Worm (Caenorhabditis elegans) whole organism, L4 larva: Measurements from ENCODE around the gene ccz-1.
A peak's percentile ranks its signal among the peaks of the same experiment; 100 is the strongest.

Source experiments
- D1046.2 ChIP-seq: fragments of 200-800 bp; sonication (Bioruptor generic); IDR thresholded peaks from 2 replicates; pipeline ENCODE4 v1.3.6; 2022; ENCODE audit warnings: missing genetic modification characterization, missing compliant biosample characterization
- F10B5.3 ChIP-seq: sonication (generic microtip); optimal IDR thresholded peaks from 2 replicates; lab custom pipeline; 2016; ENCODE audit warnings: mild to moderate bottlenecking, missing genetic modification characterization, missing compliant biosample characterization
- R02D3.7 ChIP-seq: fragments of 150-350 bp; sonication (generic microtip); optimal IDR thresholded peaks from 3 replicates; lab custom pipeline; 2014; ENCODE audit warnings: missing biosample characterization, missing genetic modification characterization
- Y105C5A.15 ChIP-seq: fragments of 200-800 bp; sonication (Bioruptor generic); IDR thresholded peaks from 2 replicates; pipeline ENCODE4 v1.3.6; 2022; ENCODE audit warnings: missing genetic modification characterization, missing compliant biosample characterization
- ZK546.5 ChIP-seq, 2 experiments: sonication (generic microtip); optimal IDR thresholded peaks; 2 replicates each; lab custom pipeline; 2017; ENCODE audit warnings: missing biosample characterization in 2 of 2, missing genetic modification characterization in 2 of 2
- aly-2 ChIP-seq: sonication (generic microtip); optimal IDR thresholded peaks from 2 replicates; lab custom pipeline; 2018; ENCODE audit warnings: missing biosample characterization, missing genetic modification characterization
- arid-1 ChIP-seq: fragments of 200-800 bp; sonication (Bioruptor generic); conservative IDR thresholded peaks from 2 replicates; pipeline ENCODE4 v1.3.6; 2022; ENCODE audit warnings: missing genetic modification reagents, missing genetic modification characterization, missing compliant biosample characterization
- attf-4 ChIP-seq: sonication (generic microtip); optimal IDR thresholded peaks from 3 replicates; lab custom pipeline; 2017; ENCODE audit warnings: missing biosample characterization, missing genetic modification characterization
- ceh-20 ChIP-seq: fragments of 200-800 bp; sonication (Bioruptor generic); IDR thresholded peaks from 2 replicates; pipeline ENCODE4 v1.3.6; 2022; ENCODE audit warnings: missing genetic modification reagents, missing genetic modification characterization, missing compliant biosample characterization
- ceh-28 ChIP-seq: fragments of 150-350 bp; optimal IDR thresholded peaks from 2 replicates; lab custom pipeline; 2014; ENCODE audit warnings: missing biosample characterization, missing genetic modification reagents, missing genetic modification characterization
- ceh-62 ChIP-seq: sonication (generic microtip); optimal IDR thresholded peaks from 2 replicates; lab custom pipeline; 2017; ENCODE audit warnings: missing biosample characterization, missing genetic modification characterization
- ceh-82 ChIP-seq: sonication (generic microtip); optimal IDR thresholded peaks from 2 replicates; lab custom pipeline; 2017; ENCODE audit warnings: missing biosample characterization, missing genetic modification characterization
- ces-1 ChIP-seq: fragments of 150-350 bp; sonication (generic microtip); optimal IDR thresholded peaks from 4 replicates; lab custom pipeline; 2014; ENCODE audit warnings: missing biosample characterization, missing genetic modification reagents, missing genetic modification characterization
- cey-2 ChIP-seq: sonication (generic microtip); optimal IDR thresholded peaks from 3 replicates; lab custom pipeline; 2017; ENCODE audit warnings: missing genetic modification characterization, mild to moderate bottlenecking, missing compliant biosample characterization, antibody characterized with exemption, borderline replicate concordance; ENCODE audit not compliant: insufficient read depth
- daf-19 ChIP-seq: fragments of 200-800 bp; sonication (Bioruptor generic); conservative IDR thresholded peaks from 2 replicates; pipeline ENCODE4 v1.3.6; 2022; ENCODE audit warnings: missing genetic modification characterization, missing compliant biosample characterization
- daf-8 ChIP-seq: fragments of 200-800 bp; sonication (Bioruptor generic); IDR thresholded peaks from 2 replicates; pipeline ENCODE4 v1.3.6; 2022; ENCODE audit warnings: missing genetic modification characterization, missing compliant biosample characterization
- dmd-8 ChIP-seq: fragments of 200-800 bp; sonication (Bioruptor generic); IDR thresholded peaks from 2 replicates; pipeline ENCODE4 v1.3.6; 2022; ENCODE audit warnings: missing genetic modification characterization, missing compliant biosample characterization
- dmd-9 ChIP-seq: fragments of 200-800 bp; sonication (Bioruptor generic); IDR thresholded peaks from 2 replicates; pipeline ENCODE4 v1.3.6; 2022; ENCODE audit warnings: missing genetic modification reagents, missing genetic modification characterization, missing compliant biosample characterization
- dpl-1 ChIP-seq: fragments of 150-350 bp; optimal IDR thresholded peaks from 2 replicates; lab custom pipeline; 2014; ENCODE audit warnings: missing biosample characterization, missing genetic modification reagents, missing genetic modification characterization
- duxl-1 ChIP-seq: sonication (generic microtip); optimal IDR thresholded peaks from 2 replicates; lab custom pipeline; 2016; ENCODE audit warnings: mild to moderate bottlenecking, missing genetic modification characterization, moderate library complexity, missing compliant biosample characterization; ENCODE audit not compliant: poor library complexity
- egl-43 ChIP-seq: fragments of 200-800 bp; sonication (Bioruptor generic); IDR thresholded peaks from 2 replicates; pipeline ENCODE4 v1.3.6; 2022; ENCODE audit warnings: missing genetic modification reagents, missing genetic modification characterization, missing compliant biosample characterization
- fkh-10 ChIP-seq: fragments of 150-350 bp; optimal IDR thresholded peaks from 2 replicates; lab custom pipeline; 2014; ENCODE audit warnings: missing biosample characterization, missing genetic modification reagents, missing genetic modification characterization
- hlh-30 ChIP-seq: sonication (generic microtip); optimal IDR thresholded peaks from 2 replicates; lab custom pipeline; 2017; ENCODE audit warnings: antibody characterized with exemption, mild to moderate bottlenecking, missing genetic modification characterization, missing compliant biosample characterization; ENCODE audit not compliant: insufficient read depth
- hmg-1.1 ChIP-seq: fragments of 200-800 bp; sonication (Bioruptor generic); IDR thresholded peaks from 2 replicates; pipeline ENCODE4 v1.3.6; 2022; ENCODE audit warnings: missing genetic modification reagents, missing genetic modification characterization, missing compliant biosample characterization
- jun-1 ChIP-seq: fragments of 150-350 bp; optimal IDR thresholded peaks from 2 replicates; lab custom pipeline; 2014; ENCODE audit warnings: missing biosample characterization, missing genetic modification reagents, missing genetic modification characterization
- lin-13 ChIP-seq: fragments of 150-350 bp; optimal IDR thresholded peaks from 2 replicates; lab custom pipeline; 2014; ENCODE audit warnings: missing biosample characterization, missing genetic modification reagents, missing genetic modification characterization
- lin-29 ChIP-seq: fragments of 200-800 bp; sonication (Bioruptor generic); IDR thresholded peaks from 2 replicates; pipeline ENCODE4 v1.3.6; 2022; ENCODE audit warnings: missing genetic modification reagents, missing genetic modification characterization, missing compliant biosample characterization
- lin-39 ChIP-seq: fragments of 150-350 bp; optimal IDR thresholded peaks from 2 replicates; lab custom pipeline; 2014; ENCODE audit warnings: missing biosample characterization, missing genetic modification reagents, missing genetic modification characterization
- lir-3 ChIP-seq: sonication (generic microtip); optimal IDR thresholded peaks from 2 replicates; lab custom pipeline; 2016; ENCODE audit warnings: mild to moderate bottlenecking, missing genetic modification characterization, missing compliant biosample characterization
- lsy-2 ChIP-seq, 2 experiments: fragments of 150-350 bp in 1 of 2; sonication (generic microtip) in 1 of 2; optimal IDR thresholded peaks; 2 replicates each; lab custom pipeline; 2014 to 2017; ENCODE audit warnings: missing biosample characterization in 2 of 2, missing genetic modification characterization in 2 of 2
- mdt-29 ChIP-seq: fragments of 200-800 bp; sonication (Bioruptor generic); IDR thresholded peaks from 2 replicates; pipeline ENCODE4 v1.3.6; 2022; ENCODE audit warnings: missing genetic modification reagents, missing genetic modification characterization, missing compliant biosample characterization
- mes-2 ChIP-seq: sonication (generic microtip); optimal IDR thresholded peaks from 2 replicates; lab custom pipeline; 2016; ENCODE audit warnings: missing genotype, mild to moderate bottlenecking, missing genetic modification characterization, missing compliant biosample characterization; ENCODE audit not compliant: poor library complexity, severe bottlenecking
- nhr-11 ChIP-seq: fragments of 150-350 bp; optimal IDR thresholded peaks from 2 replicates; lab custom pipeline; 2014; ENCODE audit warnings: missing biosample characterization, missing genetic modification characterization
- nhr-28 ChIP-seq: fragments of 150-350 bp; optimal IDR thresholded peaks from 2 replicates; lab custom pipeline; 2014; ENCODE audit warnings: missing biosample characterization, missing genetic modification characterization
- nhr-48 ChIP-seq: sonication (generic microtip); optimal IDR thresholded peaks from 2 replicates; lab custom pipeline; 2016; ENCODE audit warnings: mild to moderate bottlenecking, missing genetic modification characterization, missing compliant biosample characterization
- nhr-6 ChIP-seq: fragments of 150-350 bp; optimal IDR thresholded peaks from 2 replicates; lab custom pipeline; 2014; ENCODE audit warnings: missing biosample characterization, missing genetic modification characterization
- php-3 ChIP-seq: fragments of 200-800 bp; sonication (Bioruptor generic); IDR thresholded peaks from 2 replicates; pipeline ENCODE4 v1.3.6; 2022; ENCODE audit warnings: missing genetic modification reagents, missing genetic modification characterization, missing compliant biosample characterization
- pqm-1 ChIP-seq: sonication (generic microtip); optimal IDR thresholded peaks from 2 replicates; lab custom pipeline; 2017; ENCODE audit warnings: missing biosample characterization, missing genetic modification characterization
- rbr-2 ChIP-seq: sonication (generic microtip); optimal IDR thresholded peaks from 2 replicates; lab custom pipeline; 2016; ENCODE audit warnings: missing genotype, missing genetic modification characterization, missing compliant biosample characterization
- saeg-2 ChIP-seq: fragments of 200-800 bp; sonication (Bioruptor generic); IDR thresholded peaks from 2 replicates; pipeline ENCODE4 v1.3.6; 2022; ENCODE audit warnings: missing genetic modification reagents, missing genetic modification characterization, missing compliant biosample characterization
- sdz-12 ChIP-seq: fragments of 200-800 bp; sonication (Bioruptor generic); optimal IDR thresholded peaks from 2 replicates; lab custom pipeline; 2018; ENCODE audit warnings: mild to moderate bottlenecking, missing genetic modification characterization, missing compliant biosample characterization
- set-16 ChIP-seq: fragments of 200-800 bp; sonication (Bioruptor generic); IDR thresholded peaks from 2 replicates; pipeline ENCODE4 v1.3.6; 2022; ENCODE audit warnings: missing genetic modification reagents, missing genetic modification characterization, missing compliant biosample characterization
- snpc-4 ChIP-seq: fragments of 150-350 bp; optimal IDR thresholded peaks from 2 replicates; lab custom pipeline; 2014; ENCODE audit warnings: missing biosample characterization, missing genetic modification characterization
- spr-1 ChIP-seq: sonication (generic microtip); optimal IDR thresholded peaks from 2 replicates; lab custom pipeline; 2016; ENCODE audit warnings: mild to moderate bottlenecking, missing genetic modification characterization, missing compliant biosample characterization
- unc-130 ChIP-seq: sonication (generic microtip); optimal IDR thresholded peaks from 2 replicates; lab custom pipeline; 2016; ENCODE audit warnings: missing genetic modification reagents, missing genetic modification characterization, missing compliant biosample characterization
- unc-39 ChIP-seq: sonication (generic microtip); optimal IDR thresholded peaks from 2 replicates; lab custom pipeline; 2017; ENCODE audit warnings: missing biosample characterization, missing genetic modification characterization
- unc-62 ChIP-seq, 3 experiments: fragments of 150-350 bp in 1 of 3; sonication (generic microtip); optimal IDR thresholded peaks in 2 of 3; peaks in 1 of 3; 1 replicate in 1 of 3; 2 replicates in 2 of 3; lab custom pipeline; 2014 to 2017; ENCODE audit warnings: missing biosample characterization in 3 of 3, missing genetic modification characterization in 3 of 3, missing genetic modification reagents in 3 of 3, missing genotype in 1 of 3
- vab-7 ChIP-seq: fragments of 200-800 bp; sonication (Bioruptor generic); IDR thresholded peaks from 2 replicates; pipeline ENCODE4 v1.3.6; 2022; ENCODE audit warnings: missing genetic modification reagents, missing genetic modification characterization, missing compliant biosample characterization
- zag-1 ChIP-seq: fragments of 150-350 bp; optimal IDR thresholded peaks from 2 replicates; lab custom pipeline; 2014; ENCODE audit warnings: missing biosample characterization, missing genetic modification characterization
- zip-2 ChIP-seq: fragments of 150-350 bp; optimal IDR thresholded peaks from 2 replicates; lab custom pipeline; 2014; ENCODE audit warnings: missing biosample characterization, missing genetic modification characterization
- ztf-11 ChIP-seq: fragments of 150-350 bp; optimal IDR thresholded peaks from 2 replicates; lab custom pipeline; 2014; ENCODE audit warnings: missing biosample characterization, missing genetic modification characterization
- ztf-7 ChIP-seq: fragments of 150-350 bp; optimal IDR thresholded peaks from 2 replicates; lab custom pipeline; 2014; ENCODE audit warnings: missing biosample characterization, missing genetic modification characterization

The ccz-1 gene

ce11 chrV:13715223-13715686, 36.6 kb downstream of the ccz-1 start, which contains the start of gene zipt-9 (continued):
- TF ChIP-seq lin-29 = no peak
- no peak for TF ChIP-seq D1046.2 (GFP tag; lab: Robert Waterston, UW)
- no peak for TF ChIP-seq Y105C5A.15 (GFP tag; lab: Robert Waterston, UW)
- TF ChIP-seq ces-1 (GFP tag; lab: Kevin White, UChicago) = peak; percentile 62
- TF ChIP-seq mdt-29 = no peak
- TF ChIP-seq nhr-48 (tag; lab: Kevin White, UChicago) = no peak
- TF ChIP-seq unc-39 = no peak
- no peak for TF ChIP-seq ztf-7 (tag; lab: Kevin White, UChicago)
- TF ChIP-seq dmd-8 (GFP tag; lab: Robert Waterston, UW) = no peak
- no peak for TF ChIP-seq hlh-30 (tag; lab: Kevin White, UChicago)
- peak; percentile 62; the same call in 1 of the 2 replicates for TF ChIP-seq hmg-1.1
- peak; percentile 67 for TF ChIP-seq dpl-1 (GFP tag; lab: Kevin White, UChicago)
- TF ChIP-seq R02D3.7 (tag; lab: Kevin White, UChicago) = no peak
- no peak for TF ChIP-seq snpc-4
- no peak for TF ChIP-seq aly-2 (tag; lab: Kevin White, UChicago)
- TF ChIP-seq cey-2 (tag; lab: Kevin White, UChicago) = no peak
- TF ChIP-seq ceh-28 = no peak
- TF ChIP-seq saeg-2 = no peak
- TF ChIP-seq set-16 (GFP tag; lab: Robert Waterston, UW) = no peak
- no peak for TF ChIP-seq spr-1 (tag; lab: Kevin White, UChicago)
- no peak for TF ChIP-seq egl-43
- TF ChIP-seq zag-1 (tag; lab: Kevin White, UChicago) = no peak
- no peak for TF ChIP-seq lin-39 (tag; lab: Kevin White, UChicago)
- TF ChIP-seq lir-3 (tag; lab: Kevin White, UChicago) = no peak
- TF ChIP-seq ceh-62 (tag; lab: Kevin White, UChicago) = no peak
- peak; percentile 46 for TF ChIP-seq lin-13 (GFP tag; lab: Kevin White, UChicago)
- peak; percentile 31 for TF ChIP-seq duxl-1 (tag; lab: Kevin White, UChicago)
- no peak for TF ChIP-seq sdz-12 (GFP tag; lab: Kevin White, UChicago)
- TF ChIP-seq lsy-2 (tag; optimal IDR thresholded peaks at IDR 0.05; lab: Kevin White, UChicago) = no peak
- peak in 1 of 2 experiments; percentile 84 for TF ChIP-seq unc-62 (GFP tag; optimal IDR thresholded peaks at IDR 0.05 in 1 of 2; lab: Kevin White, UChicago)
- TF ChIP-seq unc-62 (tag; optimal IDR thresholded peaks at IDR 0.05; lab: Kevin White, UChicago) = no peak
- TF ChIP-seq rbr-2 (tag; lab: Kevin White, UChicago) = peak; percentile 66
- TF ChIP-seq F10B5.3 (tag; lab: Kevin White, UChicago) = no peak
- TF ChIP-seq jun-1 (tag; lab: Kevin White, UChicago) = peak; percentile 1
- TF ChIP-seq mes-2 (tag; lab: Kevin White, UChicago) = peak; percentile 96
- TF ChIP-seq pqm-1 (tag; lab: Kevin White, UChicago) = no peak
- 0 out of 2 replicates have a peak, but pooled peaks have one; percentile 49 for TF ChIP-seq ceh-20 (GFP tag; lab: Robert Waterston, UW)
- no peak for TF ChIP-seq zip-2 (tag; lab: Kevin White, UChicago)
- no peak for TF ChIP-seq ztf-11
- no peak for TF ChIP-seq daf-19 (GFP tag; lab: Robert Waterston, UW)
- TF ChIP-seq vab-7 (GFP tag; lab: Robert Waterston, UW) = peak; percentile 56; the same call in 1 of the 2 replicates
- peak; percentile 56 for TF ChIP-seq fkh-10 (GFP tag; lab: Kevin White, UChicago)
- TF ChIP-seq ZK546.5 (tag; optimal IDR thresholded peaks at IDR 0.05; lab: Kevin White, UChicago) = no peak
- peak; percentile 80 for TF ChIP-seq unc-130 (GFP tag; lab: Kevin White, UChicago)
- TF ChIP-seq dmd-9 (GFP tag; lab: Robert Waterston, UW) = peak; percentile 46; the same call in 1 of the 2 replicates
- TF ChIP-seq attf-4 (tag; lab: Kevin White, UChicago) = no peak
- TF ChIP-seq nhr-6 (tag; lab: Kevin White, UChicago) = peak; percentile 89
- TF ChIP-seq arid-1 (GFP tag; lab: Robert Waterston, UW) = no peak
- TF ChIP-seq ceh-82 (tag; lab: Kevin White, UChicago) = no peak
- TF ChIP-seq nhr-11 = peak; percentile 56
- no peak for TF ChIP-seq nhr-28 (tag; lab: Kevin White, UChicago)
- no peak for TF ChIP-seq php-3 (GFP tag; lab: Robert Waterston, UW)
- no peak for TF ChIP-seq daf-8 (GFP tag; lab: Robert Waterston, UW)
